Worm (Caenorhabditis elegans): ENCODE results near the gene aipl-1.

Gene aipl-1

DNA sequence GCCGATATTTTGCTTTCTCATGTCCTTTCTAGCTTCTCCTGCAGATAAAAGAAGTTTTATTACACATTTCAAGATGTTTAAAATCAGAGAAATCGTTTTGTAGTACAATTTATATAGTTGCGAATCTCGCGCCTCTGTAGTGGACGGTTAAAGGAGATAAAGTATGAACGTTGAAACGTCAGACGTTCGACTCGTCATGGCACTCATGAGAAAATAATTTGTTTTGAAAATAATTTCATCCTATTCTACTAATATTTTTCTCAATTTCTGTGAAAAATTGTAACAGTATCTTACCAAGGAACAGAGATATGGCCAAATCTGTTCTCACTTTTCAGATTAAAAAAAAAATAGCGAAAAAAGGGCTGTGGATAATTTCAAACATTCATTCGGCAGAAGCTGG, 11.2 kb upstream of the aipl-1 start, which contains the start of gene T09F5.20:
Gene T09F5.20 (minus strand): TSS at position 101 of the 400 bp plus-strand sequence.
- TF ChIP-seq isw-1 (GFP tag; IDR thresholded peaks at IDR 0.05), result no peak
- TF ChIP-seq fos-1 (tag; optimal IDR thresholded peaks at IDR 0.05), result no peak

DNA sequence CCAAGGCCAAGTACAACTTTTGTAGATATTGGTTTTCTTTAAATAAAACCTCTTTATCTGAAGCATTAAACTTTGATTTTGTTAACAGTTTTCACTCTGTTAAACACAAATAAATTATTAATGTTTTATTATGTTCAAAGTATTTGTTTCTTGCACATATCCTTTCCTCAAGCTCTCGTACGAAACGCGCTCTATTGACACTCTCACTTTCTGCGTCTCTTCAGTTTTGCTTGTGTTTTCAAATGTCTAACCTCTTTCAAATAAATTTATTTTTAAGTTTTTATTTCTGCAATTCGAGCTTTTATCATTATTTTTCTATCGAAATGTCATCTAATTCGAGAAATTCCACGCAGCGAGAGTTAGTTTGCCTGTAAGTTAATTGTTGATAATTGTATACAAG, 7.2 kb upstream of the aipl-1 start, which contains the start of gene K08F9.4:
Gene K08F9.4 (plus strand): TSS at position 222 of the 400 bp plus-strand sequence.
- peak; percentile 63 for TF ChIP-seq xbp-1 (tag; optimal IDR thresholded peaks at IDR 0.05)
- peak; percentile 73 for TF ChIP-seq rnt-1 (tag; optimal IDR thresholded peaks at IDR 0.05)
- TF ChIP-seq dsc-1 (tag; optimal IDR thresholded peaks at IDR 0.05), result no peak
- TF ChIP-seq lsy-2 (tag; optimal IDR thresholded peaks at IDR 0.05), result peak; percentile 75 to 82
- TF ChIP-seq aha-1 (tag; optimal IDR thresholded peaks at IDR 0.05), result no peak
- TF ChIP-seq fkh-8 (tag; optimal IDR thresholded peaks at IDR 0.05), result peak; percentile 13
- TF ChIP-seq mef-2 (tag; optimal IDR thresholded peaks at IDR 0.05), result no peak
- peak; percentile 55 for TF ChIP-seq nhr-237 (tag; optimal IDR thresholded peaks at IDR 0.05)
- TF ChIP-seq aly-2 (tag; optimal IDR thresholded peaks at IDR 0.05), result no peak
- no peak for TF ChIP-seq pqm-1 (tag; optimal IDR thresholded peaks at IDR 0.05)
- no peak for TF ChIP-seq ceh-8 (GFP tag; optimal IDR thresholded peaks at IDR 0.05)
- TF ChIP-seq irx-1 (tag; optimal IDR thresholded peaks at IDR 0.05), result peak; percentile 0
- TF ChIP-seq pax-3 (tag; optimal IDR thresholded peaks at IDR 0.05), result no peak
- peak; percentile 80 for TF ChIP-seq nhr-71 (tag; optimal IDR thresholded peaks at IDR 0.05)
- TF ChIP-seq C16A3.4 (tag; optimal IDR thresholded peaks at IDR 0.05), result peak; percentile 84
- TF ChIP-seq nhr-20 (tag; optimal IDR thresholded peaks at IDR 0.05), result peak; percentile 68
- TF ChIP-seq unc-86 (tag; optimal IDR thresholded peaks at IDR 0.05), result peak; percentile 38
- TF ChIP-seq C04F5.9 (tag; optimal IDR thresholded peaks at IDR 0.05), result no peak
- TF ChIP-seq isw-1 (GFP tag; IDR thresholded peaks at IDR 0.05), result no peak
- no peak for TF ChIP-seq pag-3 (tag; optimal IDR thresholded peaks at IDR 0.05; ENCODE audit: borderline replicate concordance, insufficient read depth)
- peak; percentile 24 to 71 (median 55) for TF ChIP-seq ceh-82 (tag; optimal IDR thresholded peaks at IDR 0.05)
- peak; percentile 82 to 83 for TF ChIP-seq efl-1 (optimal IDR thresholded peaks at IDR 0.05)
- TF ChIP-seq efl-1 (GFP tag; optimal IDR thresholded peaks at IDR 0.05 in 1 of 2), result peak; percentile 72 to 95
- peak; percentile 70 for TF ChIP-seq unc-130 (tag; optimal IDR thresholded peaks at IDR 0.05)
- peak; percentile 75 for TF ChIP-seq nhr-90 (tag; optimal IDR thresholded peaks at IDR 0.05; ENCODE audit: poor library complexity)
- TF ChIP-seq ztf-4 (tag; optimal IDR thresholded peaks at IDR 0.05), result no peak
- peak; percentile 72 for TF ChIP-seq snpc-4 (tag; optimal IDR thresholded peaks at IDR 0.05)
- TF ChIP-seq lin-13 (GFP tag; optimal IDR thresholded peaks at IDR 0.05), result peak; percentile 20
- no peak for TF ChIP-seq egl-27 (tag; optimal IDR thresholded peaks at IDR 0.05)
- no peak for TF ChIP-seq ceh-63 (GFP tag; optimal IDR thresholded peaks at IDR 0.05)
- TF ChIP-seq ztf-11 (tag; optimal IDR thresholded peaks at IDR 0.05), result no peak
- TF ChIP-seq elt-2 (tag; optimal IDR thresholded peaks at IDR 0.05), result no peak
- TF ChIP-seq nhr-12 (tag; optimal IDR thresholded peaks at IDR 0.05), result no peak
- TF ChIP-seq nhr-47 (tag; optimal IDR thresholded peaks at IDR 0.05), result peak; percentile 68
- no peak for TF ChIP-seq hlh-4 (tag; optimal IDR thresholded peaks at IDR 0.05)
- TF ChIP-seq nhr-11 (tag; optimal IDR thresholded peaks at IDR 0.05), result no peak
- TF ChIP-seq efl-3 (GFP tag; optimal IDR thresholded peaks at IDR 0.05), result no peak
- peak; percentile 51 for TF ChIP-seq swsn-7 (tag; optimal IDR thresholded peaks at IDR 0.05)
- TF ChIP-seq blmp-1 (tag; optimal IDR thresholded peaks at IDR 0.05), result peak; percentile 100
- TF ChIP-seq hpl-2 (GFP tag; optimal IDR thresholded peaks at IDR 0.05), result no peak
- TF ChIP-seq nhr-77 (tag; optimal IDR thresholded peaks at IDR 0.05), result no peak
- no peak for TF ChIP-seq ama-1 (optimal IDR thresholded peaks at IDR 0.05)
- TF ChIP-seq hlh-17 (GFP tag; optimal IDR thresholded peaks at IDR 0.05; ENCODE audit: borderline replicate concordance), result no peak
- TF ChIP-seq jun-1 (tag; optimal IDR thresholded peaks at IDR 0.05), result no peak
- peak; percentile 75 to 85 for TF ChIP-seq lin-35 (GFP tag; optimal IDR thresholded peaks at IDR 0.05)
- TF ChIP-seq F16B12.6 (tag; optimal IDR thresholded peaks at IDR 0.05), result peak; percentile 38
- TF ChIP-seq sup-37 (GFP tag; optimal IDR thresholded peaks at IDR 0.05), result no peak
- TF ChIP-seq mep-1 (tag; optimal IDR thresholded peaks at IDR 0.05), result peak; percentile 83
- no peak for TF ChIP-seq nhr-76 (tag; optimal IDR thresholded peaks at IDR 0.05)
- TF ChIP-seq zip-4 (GFP tag; optimal IDR thresholded peaks at IDR 0.05), result no peak
- TF ChIP-seq unc-98 (GFP tag; IDR thresholded peaks at IDR 0.05), result no peak
